Fruit fly (Drosophila melanogaster): Measurements from ENCODE around the gene Mur2B.

dm6 chrX:1538638-1539037 lies 129.9 kb downstream of the Mur2B start:
- no peak for TF ChIP-seq psq (optimal IDR thresholded peaks at IDR 0.05)
- TF ChIP-seq pan (optimal IDR thresholded peaks at IDR 0.05), result no peak
- no peak for TF ChIP-seq CG8478 (optimal IDR thresholded peaks at IDR 0.05)
- no peak for TF ChIP-seq usp (GFP tag; optimal IDR thresholded peaks at IDR 0.05)
